Fruit fly (Drosophila melanogaster) whole organism, prepupa: ENCODE results near the gene mTerf3.

Experiments
- CG11294 ChIP-seq: fragments of 200-800 bp; sonication (Bioruptor generic); IDR thresholded peaks from 2 replicates; pipeline ENCODE4 v1.3.6; 2022; ENCODE audit warnings: missing biosample characterization, missing genetic modification characterization
- CG1621 ChIP-seq: fragments of 200-800 bp; sonication (Bioruptor generic); optimal IDR thresholded peaks from 3 replicates; lab custom pipeline; 2018; ENCODE audit warnings: missing biosample characterization, mild to moderate bottlenecking, missing genetic modification characterization
- CG16779 ChIP-seq: fragments of 200-800 bp; sonication (Bioruptor generic); optimal IDR thresholded peaks from 3 replicates; lab custom pipeline; 2017; ENCODE audit warnings: missing biosample characterization, mild to moderate bottlenecking, missing genetic modification characterization
- CG6276 ChIP-seq: fragments of 200-800 bp; sonication (Bioruptor generic); optimal IDR thresholded peaks from 2 replicates; lab custom pipeline; 2017; ENCODE audit warnings: missing biosample characterization, mild to moderate bottlenecking, missing genetic modification characterization
- Hr39 ChIP-seq: fragments of 200-800 bp; sonication (Bioruptor generic); optimal IDR thresholded peaks from 2 replicates; lab custom pipeline; 2016; ENCODE audit warnings: missing biosample characterization, missing genetic modification characterization
- Hr4 ChIP-seq: fragments of 200-800 bp; sonication (Bioruptor generic); optimal IDR thresholded peaks from 3 replicates; lab custom pipeline; 2016; ENCODE audit warnings: missing biosample characterization, missing genetic modification characterization
- Smox ChIP-seq: fragments of 200-800 bp; sonication (Bioruptor generic); optimal IDR thresholded peaks from 3 replicates; lab custom pipeline; 2016; ENCODE audit warnings: missing biosample characterization, missing genetic modification characterization

DNA sequence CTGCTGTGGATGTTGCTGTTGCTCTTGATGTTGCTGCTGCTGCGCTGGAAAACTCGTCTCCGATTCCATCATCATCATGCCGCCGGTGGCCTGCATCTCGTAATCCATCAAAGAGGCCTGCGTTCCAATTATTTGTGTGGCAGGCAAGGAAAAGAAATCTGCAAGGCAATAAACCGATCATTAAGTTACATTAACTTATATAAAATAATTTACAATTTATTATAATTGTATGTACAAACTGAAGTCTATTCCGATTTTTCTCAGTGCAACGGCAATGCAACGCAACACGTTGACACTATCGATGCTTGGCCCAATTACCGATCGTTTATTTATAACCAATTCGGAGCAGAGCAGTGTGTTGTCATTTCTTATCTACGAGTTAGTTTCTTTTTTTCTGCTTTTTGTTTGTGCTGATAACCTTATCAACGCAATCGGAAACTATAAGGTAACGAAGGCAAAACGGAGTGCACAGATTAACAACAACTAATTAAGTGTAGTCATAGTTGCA lies 49.5 kb downstream of the mTerf3 start:
- TF ChIP-seq CG1621 (tag; lab: Kevin White, UChicago) (no peak), CG16779 (tag; lab: Kevin White, UChicago) (no peak), Smox (no peak), Hr39 (GFP tag; lab: Kevin White, UChicago) (no peak), CG6276 (GFP tag; lab: Kevin White, UChicago) (peak; percentile 50), Hr4 (GFP tag; lab: Kevin White, UChicago) (no peak), CG11294 (GFP tag; lab: Robert Waterston, UW) (peak; percentile 49; the same call in 1 of the 2 replicates)
